Fruit fly (Drosophila melanogaster) whole organism, adult: ENCODE data around the gene B52.

Experiments used
- CG7101 ChIP-seq: fragments of 200-800 bp; sonication (Bioruptor generic); optimal IDR thresholded peaks from 2 replicates; lab custom pipeline; 2018; ENCODE audit warnings: missing biosample characterization, mild to moderate bottlenecking, missing genetic modification characterization, moderate library complexity
- Clk ChIP-seq: fragments of 200-800 bp; sonication (Bioruptor generic); optimal IDR thresholded peaks from 2 replicates; lab custom pipeline; 2017; ENCODE audit warnings: missing biosample characterization, missing genetic modification characterization
- Crg-1 ChIP-seq: fragments of 200-800 bp; sonication (Bioruptor generic); optimal IDR thresholded peaks from 2 replicates; lab custom pipeline; 2016; ENCODE audit warnings: missing biosample characterization, missing genetic modification characterization
- Mnt ChIP-seq: fragments of 200-800 bp; sonication (Bioruptor generic); optimal IDR thresholded peaks from 2 replicates; lab custom pipeline; 2016; ENCODE audit warnings: missing biosample characterization, mild to moderate bottlenecking, missing genetic modification characterization
- bab1 ChIP-seq: fragments of 200-800 bp; sonication (Bioruptor generic); optimal IDR thresholded peaks from 3 replicates; lab custom pipeline; 2019; ENCODE audit warnings: missing biosample characterization, mild to moderate bottlenecking, missing genetic modification characterization, moderate library complexity
- cnc ChIP-seq, 2 experiments: fragments of >200 bp; optimal IDR thresholded peaks; 2 replicates each; lab custom pipeline; 2017
- pad ChIP-seq: fragments of 200-800 bp; sonication (Bioruptor generic); optimal IDR thresholded peaks from 3 replicates; lab custom pipeline; 2017; ENCODE audit warnings: missing biosample characterization, missing genetic modification characterization, mild to moderate bottlenecking, moderate library complexity, missing genetic modification reagents

DNA sequence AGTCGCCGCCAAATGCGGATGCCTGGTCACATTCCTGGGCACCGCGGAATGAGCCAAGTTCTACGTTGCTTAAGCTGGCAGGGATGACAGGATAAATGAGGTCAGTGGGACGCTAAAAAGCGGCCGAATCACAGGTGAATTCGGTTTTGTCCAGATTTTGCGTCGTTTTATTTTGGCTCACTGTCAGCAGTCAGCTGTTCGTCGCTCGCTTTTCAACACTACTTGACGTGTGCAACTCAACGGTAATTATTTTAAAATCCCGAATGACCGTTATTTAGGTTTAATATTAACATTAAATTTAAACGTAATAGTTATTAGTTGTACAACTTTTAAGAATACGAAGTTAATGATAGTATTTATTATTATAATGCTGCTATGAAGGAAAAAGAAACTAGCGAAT is 38.2 kb downstream of the B52 start:
- TF ChIP-seq Mnt (GFP tag; lab: Kevin White, UChicago) (no peak), Crg-1 (GFP tag; lab: Kevin White, UChicago) (no peak), cnc (optimal IDR thresholded peaks at IDR 0.05; lab: Kevin White, UChicago) (no peak), bab1 (GFP tag; lab: Kevin White, UChicago) (peak; percentile 39), Clk (no peak), pad (GFP tag; lab: Kevin White, UChicago) (no peak), CG7101 (tag; lab: Kevin White, UChicago) (no peak)
